Worm (Caenorhabditis elegans) whole organism, mixed stage, embryonic: ENCODE results near the gene B0464.9.

Source experiments
- ces-1 ChIP-seq: fragments of 150-350 bp; optimal IDR thresholded peaks from 2 replicates; lab custom pipeline; 2014; ENCODE audit warnings: missing biosample characterization, missing genetic modification reagents, missing genetic modification characterization
- drap-1 ChIP-seq: fragments of 200-800 bp; sonication (Bioruptor generic); optimal IDR thresholded peaks from 3 replicates; lab custom pipeline; 2018; ENCODE audit warnings: mild to moderate bottlenecking, missing genetic modification characterization, missing compliant biosample characterization
- elt-1 ChIP-seq: sonication (generic microtip); optimal IDR thresholded peaks from 2 replicates; lab custom pipeline; 2017; ENCODE audit warnings: missing genetic modification characterization, mild to moderate bottlenecking, missing compliant biosample characterization, antibody characterized with exemption, moderate library complexity, borderline replicate concordance; ENCODE audit not compliant: insufficient read depth
- lsy-2 ChIP-seq: fragments of 150-350 bp; optimal IDR thresholded peaks from 2 replicates; lab custom pipeline; 2014; ENCODE audit warnings: missing biosample characterization, missing genetic modification characterization
- mep-1 ChIP-seq: fragments of 150-350 bp; optimal IDR thresholded peaks from 2 replicates; lab custom pipeline; 2017; ENCODE audit warnings: missing biosample characterization, missing genetic modification reagents, missing genetic modification characterization, inconsistent platforms
- nhr-2 ChIP-seq: fragments of 150-350 bp; optimal IDR thresholded peaks from 2 replicates; lab custom pipeline; 2014; ENCODE audit warnings: missing biosample characterization, missing genetic modification characterization
- nhr-28 ChIP-seq: fragments of 150-350 bp; optimal IDR thresholded peaks from 2 replicates; lab custom pipeline; 2014; ENCODE audit warnings: missing biosample characterization, missing genetic modification characterization
- pha-4 ChIP-seq: fragments of 150-350 bp; optimal IDR thresholded peaks from 2 replicates; lab custom pipeline; 2018; ENCODE audit warnings: missing biosample characterization, missing genetic modification reagents, missing genetic modification characterization
- unc-120 ChIP-seq: sonication (generic microtip); optimal IDR thresholded peaks from 2 replicates; lab custom pipeline; 2017; ENCODE audit warnings: missing genetic modification characterization, missing compliant biosample characterization; ENCODE audit not compliant: poor library complexity, severe bottlenecking
- unc-39 ChIP-seq: fragments of 150-350 bp; optimal IDR thresholded peaks from 2 replicates; lab custom pipeline; 2014; ENCODE audit warnings: missing biosample characterization, missing genetic modification characterization
- ztf-11 ChIP-seq: fragments of 150-350 bp; optimal IDR thresholded peaks from 2 replicates; lab custom pipeline; 2014; ENCODE audit warnings: missing biosample characterization, missing genetic modification characterization

DNA sequence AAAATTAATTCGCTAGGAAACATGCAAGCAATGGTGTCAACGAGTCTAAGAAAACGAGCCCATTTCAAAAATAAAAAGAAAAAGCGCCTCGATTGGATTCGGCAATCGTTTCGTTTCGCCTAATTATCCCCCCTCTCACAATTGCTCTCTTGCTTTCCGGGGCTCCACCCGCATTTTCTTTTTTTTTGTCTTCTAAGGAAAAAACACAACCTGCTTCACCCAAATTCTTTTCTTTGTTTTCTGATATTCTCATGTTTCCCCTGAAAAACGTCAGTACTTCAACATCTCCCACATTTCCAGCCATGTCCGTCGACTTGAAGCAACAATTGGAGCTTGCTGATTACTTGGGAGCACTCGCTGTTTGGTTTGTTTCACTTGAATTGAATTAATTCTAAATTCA is 22.9 kb downstream of the B0464.9 start, which contains the start of gene nlp-36:
- TF ChIP-seq drap-1 (GFP tag; lab: Kevin White, UChicago): no peak
- no peak for TF ChIP-seq lsy-2 (tag; lab: Kevin White, UChicago)
- TF ChIP-seq nhr-28 (tag; lab: Kevin White, UChicago): no peak
- TF ChIP-seq elt-1 (tag; lab: Kevin White, UChicago): no peak
- no peak for TF ChIP-seq pha-4 (tag; lab: Kevin White, UChicago)
- TF ChIP-seq unc-39 (tag; lab: Kevin White, UChicago): no peak
- no peak for TF ChIP-seq ztf-11
- no peak for TF ChIP-seq mep-1 (tag; lab: Kevin White, UChicago)
- TF ChIP-seq nhr-2 (tag; lab: Kevin White, UChicago): no peak
- TF ChIP-seq ces-1: no peak
- no peak for TF ChIP-seq unc-120
